Worm (Caenorhabditis elegans): ENCODE results near the gene F45E12.5.

DNA sequence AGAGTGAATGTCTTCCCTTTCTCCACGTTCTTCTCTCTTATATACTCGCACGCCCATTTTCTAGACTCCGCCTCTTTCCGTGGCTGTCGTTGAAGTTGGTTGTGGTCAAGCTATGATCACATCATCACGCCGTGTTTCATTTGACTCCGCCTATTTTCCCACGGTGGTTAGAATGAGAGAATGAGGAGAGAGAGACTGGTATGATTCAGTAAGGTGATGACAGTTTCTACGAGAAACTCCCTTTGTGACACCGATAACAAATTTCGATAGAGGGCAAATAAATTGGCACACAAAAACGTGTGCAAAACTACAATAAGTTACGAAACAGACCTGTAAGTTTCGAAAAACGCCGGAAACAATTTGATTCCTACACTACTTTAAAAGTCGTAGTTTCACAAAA is 29.3 kb downstream of the F45E12.5 start:
- TF ChIP-seq elt-3 (tag; optimal IDR thresholded peaks at IDR 0.05) = no peak
- no peak for TF ChIP-seq unc-130 (tag; optimal IDR thresholded peaks at IDR 0.05)
